Worm (Caenorhabditis elegans) whole organism, young adult: ENCODE data around the gene F54D12.1.
A peak's percentile ranks its signal among the peaks of the same experiment; 100 is the strongest.

Experiments used
- B0019.2 ChIP-seq: fragments of 200-800 bp; sonication (Bioruptor generic); conservative IDR thresholded peaks from 2 replicates; pipeline ENCODE4 v1.3.6; 2022; ENCODE audit warnings: missing genetic modification reagents, missing genetic modification characterization, missing compliant biosample characterization
- B0336.3 ChIP-seq: fragments of 200-800 bp; sonication (Bioruptor generic); IDR thresholded peaks from 2 replicates; pipeline ENCODE4 v1.3.6; 2022; ENCODE audit warnings: missing genetic modification characterization, missing compliant biosample characterization
- F22D6.2 ChIP-seq: sonication (generic microtip); optimal IDR thresholded peaks from 2 replicates; lab custom pipeline; 2016; ENCODE audit warnings: mild to moderate bottlenecking, missing genetic modification characterization, missing compliant biosample characterization
- F39B2.1 ChIP-seq: fragments of 200-800 bp; sonication (Bioruptor generic); IDR thresholded peaks from 2 replicates; pipeline ENCODE4 v1.3.6; 2022; ENCODE audit warnings: missing genetic modification reagents, missing genetic modification characterization, missing compliant biosample characterization
- F49E8.2 ChIP-seq: sonication (generic microtip); optimal IDR thresholded peaks from 3 replicates; lab custom pipeline; 2017; ENCODE audit warnings: missing genetic modification characterization, mild to moderate bottlenecking, missing compliant biosample characterization, antibody characterized with exemption, moderate library complexity; ENCODE audit not compliant: insufficient read depth
- F55B11.4 ChIP-seq: sonication (generic microtip); optimal IDR thresholded peaks from 2 replicates; lab custom pipeline; 2016; ENCODE audit warnings: missing compliant biosample characterization, missing genetic modification characterization, borderline replicate concordance; ENCODE audit not compliant: insufficient read depth
- F57C9.4 ChIP-seq: sonication (generic microtip); optimal IDR thresholded peaks from 2 replicates; lab custom pipeline; 2017; ENCODE audit warnings: mild to moderate bottlenecking, missing genetic modification characterization, missing compliant biosample characterization
- Y53F4B.3 ChIP-seq: fragments of 200-800 bp; sonication (Bioruptor generic); IDR thresholded peaks from 2 replicates; pipeline ENCODE4 v1.3.6; 2022; ENCODE audit warnings: missing genetic modification reagents, missing genetic modification characterization, missing compliant biosample characterization
- ama-1 ChIP-seq, 3 experiments: fragments of 150-350 bp in 1 of 3; sonication (generic microtip) in 2 of 3; optimal IDR thresholded peaks; 2 replicates each; lab custom pipeline; 2014 to 2018; ENCODE audit warnings: missing biosample characterization in 2 of 3, missing genetic modification characterization in 2 of 3, missing genetic modification reagents in 2 of 3
- attf-6 ChIP-seq: fragments of 200-800 bp; sonication (Bioruptor generic); IDR thresholded peaks from 2 replicates; pipeline ENCODE4 v1.3.6; 2022; ENCODE audit warnings: missing genetic modification reagents, missing genetic modification characterization, missing compliant biosample characterization
- bed-1 ChIP-seq: fragments of 200-800 bp; sonication (Bioruptor generic); IDR thresholded peaks from 2 replicates; pipeline ENCODE4 v1.3.6; 2022; ENCODE audit warnings: missing genetic modification reagents, missing genetic modification characterization, missing compliant biosample characterization
- ccch-3 ChIP-seq: fragments of 200-800 bp; sonication (Bioruptor generic); optimal IDR thresholded peaks from 2 replicates; lab custom pipeline; 2018; ENCODE audit warnings: mild to moderate bottlenecking, missing genetic modification characterization, missing compliant biosample characterization
- ceh-27 ChIP-seq: fragments of 200-800 bp; sonication (Bioruptor generic); optimal IDR thresholded peaks from 2 replicates; lab custom pipeline; 2018; ENCODE audit warnings: mild to moderate bottlenecking, missing genetic modification characterization, moderate library complexity, missing compliant biosample characterization
- ceh-58 ChIP-seq: fragments of 200-800 bp; sonication (Bioruptor generic); IDR thresholded peaks from 2 replicates; pipeline ENCODE4 v1.3.6; 2022; ENCODE audit warnings: missing genetic modification characterization, missing compliant biosample characterization
- dox-1 ChIP-seq: fragments of 200-800 bp; sonication (Bioruptor generic); IDR thresholded peaks from 2 replicates; pipeline ENCODE4 v1.3.6; 2022; ENCODE audit warnings: missing genetic modification reagents, missing genetic modification characterization, missing compliant biosample characterization
- dpff-1 ChIP-seq: sonication (generic microtip); optimal IDR thresholded peaks from 2 replicates; lab custom pipeline; 2017; ENCODE audit warnings: mild to moderate bottlenecking, missing genetic modification characterization, missing compliant biosample characterization
- egl-44 ChIP-seq: fragments of 200-800 bp; sonication (Bioruptor generic); IDR thresholded peaks from 2 replicates; pipeline ENCODE4 v1.3.6; 2022; ENCODE audit warnings: missing genetic modification reagents, missing genetic modification characterization, missing compliant biosample characterization
- fkh-3 ChIP-seq: sonication (generic microtip); optimal IDR thresholded peaks from 2 replicates; lab custom pipeline; 2016; ENCODE audit warnings: mild to moderate bottlenecking, missing genetic modification characterization, missing compliant biosample characterization
- hlh-12 ChIP-seq: sonication (generic microtip); optimal IDR thresholded peaks from 2 replicates; lab custom pipeline; 2016; ENCODE audit warnings: missing genetic modification characterization, missing compliant biosample characterization
- hmg-20 ChIP-seq: fragments of 200-800 bp; sonication (Bioruptor generic); IDR thresholded peaks from 2 replicates; pipeline ENCODE4 v1.3.6; 2022; ENCODE audit warnings: missing genetic modification reagents, missing genetic modification characterization, missing compliant biosample characterization
- hrde-1 ChIP-seq: sonication (generic microtip); optimal IDR thresholded peaks from 2 replicates; lab custom pipeline; 2016; ENCODE audit warnings: missing genetic modification characterization, mild to moderate bottlenecking, missing compliant biosample characterization, moderate library complexity, missing genotype, missing genetic modification reagents, borderline replicate concordance
- hsf-1 ChIP-seq: fragments of 200-800 bp; sonication (Bioruptor generic); IDR thresholded peaks from 2 replicates; pipeline ENCODE4 v1.3.6; 2022; ENCODE audit warnings: missing genetic modification reagents, missing genetic modification characterization, missing compliant biosample characterization
- let-526 ChIP-seq: fragments of 200-800 bp; sonication (Bioruptor generic); IDR thresholded peaks from 2 replicates; pipeline ENCODE4 v1.3.6; 2022; ENCODE audit warnings: missing genetic modification reagents, missing genetic modification characterization, missing compliant biosample characterization
- lir-1 ChIP-seq: fragments of 200-800 bp; sonication (Bioruptor generic); conservative IDR thresholded peaks from 2 replicates; pipeline ENCODE4 v1.3.6; 2022; ENCODE audit warnings: missing genetic modification reagents, missing genetic modification characterization, missing compliant biosample characterization
- lsy-27 ChIP-seq: sonication (generic microtip); optimal IDR thresholded peaks from 2 replicates; lab custom pipeline; 2017; ENCODE audit warnings: missing genetic modification characterization, mild to moderate bottlenecking, missing compliant biosample characterization, antibody characterized with exemption, missing genotype, borderline replicate concordance; ENCODE audit not compliant: insufficient read depth
- nfya-1 ChIP-seq: sonication (generic microtip); optimal IDR thresholded peaks from 2 replicates; lab custom pipeline; 2017; ENCODE audit warnings: antibody characterized with exemption, missing compliant biosample characterization, missing genetic modification characterization, borderline replicate concordance; ENCODE audit not compliant: insufficient read depth
- nfyb-1 ChIP-seq: fragments of 200-800 bp; sonication (Bioruptor generic); IDR thresholded peaks from 2 replicates; pipeline ENCODE4 v1.3.6; 2022; ENCODE audit warnings: missing genetic modification reagents, missing genetic modification characterization, missing compliant biosample characterization
- nhr-80 ChIP-seq: sonication (generic microtip); optimal IDR thresholded peaks from 2 replicates; lab custom pipeline; 2016; ENCODE audit warnings: missing genetic modification characterization, missing compliant biosample characterization
- pha-4 ChIP-seq: fragments of 150-350 bp; sonication (generic microtip); optimal IDR thresholded peaks from 2 replicates; lab custom pipeline; 2014; ENCODE audit warnings: missing biosample characterization, missing genetic modification reagents, missing genetic modification characterization
- rcor-1 ChIP-seq: fragments of 200-800 bp; sonication (Bioruptor generic); IDR thresholded peaks from 2 replicates; pipeline ENCODE4 v1.3.6; 2022; ENCODE audit warnings: missing genetic modification reagents, missing genetic modification characterization, missing compliant biosample characterization
- sea-2 ChIP-seq: fragments of 200-800 bp; sonication (Bioruptor generic); IDR thresholded peaks from 2 replicates; pipeline ENCODE4 v1.3.6; 2022; ENCODE audit warnings: missing genetic modification characterization, missing compliant biosample characterization
- snpc-3.4 ChIP-seq: sonication (generic microtip); optimal IDR thresholded peaks from 2 replicates; lab custom pipeline; 2017; ENCODE audit warnings: missing genetic modification characterization, mild to moderate bottlenecking, missing compliant biosample characterization, antibody characterized with exemption, moderate library complexity, missing genotype, missing genetic modification reagents
- sptf-2 ChIP-seq: fragments of 200-800 bp; sonication (Bioruptor generic); optimal IDR thresholded peaks from 2 replicates; lab custom pipeline; 2018; ENCODE audit warnings: mild to moderate bottlenecking, missing genetic modification characterization, missing compliant biosample characterization
- tlf-1 ChIP-seq: fragments of 200-800 bp; sonication (Bioruptor generic); optimal IDR thresholded peaks from 2 replicates; lab custom pipeline; 2018; ENCODE audit warnings: mild to moderate bottlenecking, missing genetic modification characterization, missing compliant biosample characterization
- xnd-1 ChIP-seq: sonication (generic microtip); optimal IDR thresholded peaks from 2 replicates; lab custom pipeline; 2016; ENCODE audit warnings: missing genotype, missing genetic modification reagents, missing genetic modification characterization, missing compliant biosample characterization
- zfh-2 ChIP-seq: fragments of 200-800 bp; sonication (Bioruptor generic); conservative IDR thresholded peaks from 2 replicates; pipeline ENCODE4 v1.3.6; 2022; ENCODE audit warnings: missing genetic modification reagents, missing genetic modification characterization, missing compliant biosample characterization
- zim-3 ChIP-seq: sonication (generic microtip); optimal IDR thresholded peaks from 2 replicates; lab custom pipeline; 2017; ENCODE audit warnings: mild to moderate bottlenecking, missing genetic modification characterization, moderate library complexity, missing compliant biosample characterization
- ztf-18 ChIP-seq: sonication (generic microtip); optimal IDR thresholded peaks from 2 replicates; lab custom pipeline; 2016; ENCODE audit warnings: missing genotype, mild to moderate bottlenecking, missing genetic modification characterization, missing compliant biosample characterization
- ztf-3 ChIP-seq: fragments of 200-800 bp; sonication (Bioruptor generic); optimal IDR thresholded peaks from 2 replicates; lab custom pipeline; 2018; ENCODE audit warnings: mild to moderate bottlenecking, missing genetic modification characterization, missing compliant biosample characterization

The F54D12.1 gene

DNA sequence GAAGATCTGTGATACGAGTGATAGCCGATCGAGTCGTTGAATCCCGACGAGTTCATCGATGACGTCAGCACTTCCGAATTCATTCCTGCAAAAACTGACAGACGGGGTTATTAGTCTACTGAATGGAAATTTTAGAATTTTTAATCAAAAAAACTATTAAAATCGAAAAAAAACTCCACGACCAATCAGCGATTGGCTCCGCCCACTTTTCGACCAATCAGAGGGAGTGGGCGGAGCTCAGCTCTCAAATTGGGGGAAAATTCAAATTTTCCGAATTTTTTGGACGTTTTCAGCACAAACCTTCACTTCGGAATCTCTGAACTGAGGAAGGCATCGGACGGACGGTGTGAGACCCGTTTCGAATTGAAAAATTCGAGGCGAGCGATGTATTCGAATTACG is 27.2 kb upstream of the F54D12.1 start:
- peak; percentile 83 for TF ChIP-seq nfyb-1 (GFP tag; lab: Robert Waterston, UW)
- no peak for TF ChIP-seq ceh-27 (GFP tag; lab: Kevin White, UChicago)
- no peak for TF ChIP-seq nfya-1 (tag; lab: Kevin White, UChicago)

DNA sequence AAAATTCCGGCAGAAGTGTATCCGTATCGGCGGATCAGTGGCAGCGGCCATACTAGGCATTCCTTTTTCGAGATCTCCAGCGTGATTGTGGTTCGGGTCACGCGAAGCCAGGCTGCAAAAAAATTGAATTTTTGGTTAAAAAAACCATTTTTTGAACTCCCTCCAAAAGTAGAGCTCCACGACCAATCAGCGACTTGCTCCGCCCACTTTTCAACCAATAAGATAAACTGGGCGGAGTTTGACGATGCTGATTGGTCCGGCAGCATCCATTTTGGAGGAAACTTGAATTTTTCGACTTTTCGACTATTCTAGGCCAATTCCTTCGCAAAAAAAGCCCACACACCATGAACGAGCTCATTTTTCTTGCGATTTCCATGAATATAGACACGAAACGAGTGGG is 25.7 kb upstream of the F54D12.1 start:
- TF ChIP-seq snpc-3.4 (no peak), hsf-1 (GFP tag; lab: Robert Waterston, UW) (no peak), sea-2 (GFP tag; lab: Robert Waterston, UW) (no peak), F22D6.2 (no peak), bed-1 (GFP tag; lab: Robert Waterston, UW) (no peak), lir-1 (GFP tag; lab: Robert Waterston, UW) (no peak), F57C9.4 (no peak), ccch-3 (no peak), rcor-1 (GFP tag; lab: Robert Waterston, UW) (no peak), nhr-80 (no peak), B0336.3 (GFP tag; lab: Robert Waterston, UW) (no peak)

DNA sequence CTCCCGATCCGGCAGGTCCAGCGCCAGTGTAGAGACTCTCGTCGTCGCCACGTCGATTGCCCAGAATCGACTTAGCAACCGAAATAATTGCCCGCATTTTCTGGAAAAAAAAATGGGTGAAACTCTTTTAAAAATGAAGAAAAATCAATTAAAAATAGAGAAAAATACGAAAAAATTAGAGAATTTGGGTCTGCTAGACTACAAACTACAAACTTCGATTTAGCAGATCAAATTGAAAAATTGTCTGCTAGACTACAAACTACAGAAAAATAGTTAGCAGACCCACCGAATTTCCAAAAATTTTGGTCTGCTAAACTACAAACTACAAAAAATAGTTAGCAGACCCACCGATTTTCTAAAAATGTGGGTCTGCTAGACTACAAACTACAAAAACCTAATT is 25.3 kb upstream of the F54D12.1 start, which contains the start of gene rog-1:
Gene rog-1, minus strand, starts transcription at position 101 of the 400 bp plus-strand sequence.
- no peak for TF ChIP-seq ama-1 (optimal IDR thresholded peaks at IDR 0.05; lab: Kevin White, UChicago)
- no peak for TF ChIP-seq ama-1 (GFP tag; optimal IDR thresholded peaks at IDR 0.05; lab: Kevin White, UChicago)
- no peak for TF ChIP-seq ztf-18 (tag; lab: Kevin White, UChicago)
- no peak for TF ChIP-seq F57C9.4
- no peak for TF ChIP-seq F49E8.2 (tag; lab: Kevin White, UChicago)
- TF ChIP-seq tlf-1, result no peak
- TF ChIP-seq nhr-80, result no peak
- TF ChIP-seq hrde-1 (tag; lab: Kevin White, UChicago), result no peak
- no peak for TF ChIP-seq dox-1 (GFP tag; lab: Robert Waterston, UW)
- TF ChIP-seq attf-6 (GFP tag; lab: Robert Waterston, UW), result no peak
- no peak for TF ChIP-seq Y53F4B.3 (GFP tag; lab: Robert Waterston, UW)
- TF ChIP-seq ztf-3 (GFP tag; lab: Kevin White, UChicago), result no peak
- no peak for TF ChIP-seq ceh-58
- no peak for TF ChIP-seq sptf-2 (GFP tag; lab: Kevin White, UChicago)
- TF ChIP-seq zim-3 (tag; lab: Kevin White, UChicago), result no peak
- no peak for TF ChIP-seq hlh-12 (tag; lab: Kevin White, UChicago)
- no peak for TF ChIP-seq fkh-3 (tag; lab: Kevin White, UChicago)
- TF ChIP-seq hmg-20, result no peak
- no peak for TF ChIP-seq pha-4 (tag; lab: Kevin White, UChicago)

DNA sequence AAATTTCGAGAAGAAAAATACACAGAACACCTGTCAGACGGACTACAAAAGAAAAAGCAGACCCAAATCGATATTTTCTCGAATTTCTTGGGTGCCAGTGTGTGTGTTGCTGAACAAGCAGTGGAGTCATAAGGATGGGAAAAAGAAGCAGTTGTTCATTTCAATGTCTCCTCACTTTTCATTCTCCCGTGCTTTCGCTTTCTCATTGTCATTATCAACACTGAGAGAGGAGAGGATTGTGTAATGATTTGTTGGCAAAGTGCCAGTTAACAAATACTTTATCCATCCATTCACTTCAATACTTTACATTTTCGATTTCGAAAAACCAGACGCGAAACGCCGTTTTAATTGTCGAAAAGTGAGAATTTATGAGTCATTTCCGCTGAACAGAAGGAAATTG is 24.6 kb upstream of the F54D12.1 start:
- TF ChIP-seq xnd-1 (tag; lab: Kevin White, UChicago) (no peak), dox-1 (GFP tag; lab: Robert Waterston, UW) (no peak), hlh-12 (tag; lab: Kevin White, UChicago) (no peak), F49E8.2 (tag; lab: Kevin White, UChicago) (no peak), lsy-27 (tag; lab: Kevin White, UChicago) (no peak), egl-44 (no peak), zfh-2 (GFP tag; lab: Robert Waterston, UW) (no peak), F39B2.1 (GFP tag; lab: Robert Waterston, UW) (no peak), let-526 (GFP tag; lab: Robert Waterston, UW) (no peak), dpff-1 (tag; lab: Kevin White, UChicago) (no peak), hrde-1 (tag; lab: Kevin White, UChicago) (no peak), F55B11.4 (tag; lab: Kevin White, UChicago) (no peak), B0019.2 (no peak)
- TF ChIP-seq, all 124 proteins: peak for 0
